Fruit fly (Drosophila melanogaster): ENCODE results near the gene CG12065.

DNA sequence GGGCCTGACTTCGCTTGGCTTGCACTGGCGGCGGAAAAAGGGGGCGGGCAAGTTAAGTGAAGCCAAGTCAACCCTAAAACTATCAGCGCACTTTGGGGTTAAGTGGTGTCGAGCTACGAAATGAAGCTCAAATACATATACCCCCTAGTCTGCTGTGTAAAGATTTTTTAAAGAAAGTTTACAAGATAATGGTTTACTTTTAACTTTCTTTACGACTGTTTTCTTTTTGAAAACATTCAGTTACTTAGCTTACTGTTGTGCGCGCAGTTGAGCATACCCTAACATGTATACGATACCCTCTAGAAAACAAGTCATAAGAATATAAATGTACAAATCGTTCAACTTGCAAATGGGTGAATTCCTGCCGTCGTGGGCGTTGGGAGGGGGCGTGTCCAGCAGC is 31.4 kb upstream of the CG12065 start:
- TF ChIP-seq CG1620 (GFP tag; optimal IDR thresholded peaks at IDR 0.05) (no peak), Hr96 (GFP tag; optimal IDR thresholded peaks at IDR 0.05) (no peak), tj (GFP tag; optimal IDR thresholded peaks at IDR 0.05) (no peak), kay (GFP tag; ENCODE audit: borderline replicate concordance) (no peak), CG33017 (tag; optimal IDR thresholded peaks at IDR 0.05) (no peak), CG5204 (GFP tag; optimal IDR thresholded peaks at IDR 0.05) (no peak), Crg-1 (GFP tag; optimal IDR thresholded peaks at IDR 0.05) (no peak)

All from whole organism, adult.